Worm (Caenorhabditis elegans) whole organism, midembryonic: Measurements from ENCODE around the gene C04G2.5.

ENCODE experiments used
- T22C8.4 ChIP-seq: fragments of 200-800 bp; sonication (Bioruptor generic); IDR thresholded peaks from 2 replicates; pipeline ENCODE4 v1.3.6; 2022; ENCODE audit warnings: missing genetic modification characterization, missing compliant biosample characterization
- flt-1 ChIP-seq: fragments of 200-800 bp; sonication (Bioruptor generic); IDR thresholded peaks from 2 replicates; pipeline ENCODE4 v1.3.6; 2022; ENCODE audit warnings: missing genetic modification characterization, missing compliant biosample characterization
- klf-2 ChIP-seq: fragments of 200-800 bp; sonication (Bioruptor generic); conservative IDR thresholded peaks from 2 replicates; pipeline ENCODE4 v1.3.6; 2022; ENCODE audit warnings: missing genetic modification reagents, missing genetic modification characterization, missing compliant biosample characterization
- med-1 ChIP-seq: sonication (generic microtip); optimal IDR thresholded peaks from 2 replicates; lab custom pipeline; 2017; ENCODE audit warnings: missing genetic modification characterization, mild to moderate bottlenecking, missing compliant biosample characterization, antibody characterized with exemption, missing genetic modification reagents; ENCODE audit not compliant: insufficient read depth
- ztf-29 ChIP-seq: fragments of 200-800 bp; sonication (Bioruptor generic); IDR thresholded peaks from 2 replicates; pipeline ENCODE4 v1.3.6; 2022; ENCODE audit warnings: missing genetic modification reagents, missing genetic modification characterization, missing compliant biosample characterization

DNA sequence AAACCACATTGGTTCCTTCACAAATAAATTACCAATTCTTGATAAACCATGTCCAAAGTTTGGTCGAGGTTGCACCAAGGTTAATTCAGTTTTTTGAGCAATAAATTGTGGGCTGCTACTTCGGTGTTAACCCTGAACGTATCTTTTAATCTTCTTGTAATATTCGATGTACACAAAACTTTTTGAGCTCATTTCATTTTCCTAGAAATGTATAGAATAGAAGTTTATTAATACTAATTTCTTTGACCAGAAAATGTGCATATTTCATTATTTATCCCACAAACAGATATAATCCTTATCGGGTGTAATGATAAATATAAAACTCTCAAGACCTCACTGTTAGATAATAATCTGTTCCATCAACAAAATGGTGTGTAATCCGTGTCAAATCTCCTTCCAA is 31.1 kb downstream of the C04G2.5 start:
- TF ChIP-seq ztf-29 (GFP tag; lab: Robert Waterston, UW) (no peak), med-1 (GFP tag; lab: Kevin White, UChicago) (no peak), klf-2 (GFP tag; lab: Robert Waterston, UW) (no peak), T22C8.4 (GFP tag; lab: Robert Waterston, UW) (no peak), flt-1 (GFP tag; lab: Robert Waterston, UW) (no peak)
